Fruit fly (Drosophila melanogaster) whole organism, wandering third instar larva: ENCODE data around the gene CG43117.

Source experiments
- CG9705 ChIP-seq: fragments of 200-800 bp; sonication (Bioruptor generic); optimal IDR thresholded peaks from 2 replicates; lab custom pipeline; 2018; ENCODE audit warnings: missing biosample characterization, mild to moderate bottlenecking, missing genetic modification characterization
- Mio ChIP-seq: sonication (Bioruptor generic); optimal IDR thresholded peaks from 2 replicates; lab custom pipeline; 2016; ENCODE audit warnings: missing biosample characterization, missing genetic modification characterization
- Rel ChIP-seq, 2 experiments: fragments of 200-800 bp; sonication (Bioruptor generic) in 1 of 2; optimal IDR thresholded peaks; 2 replicates in 1 of 2; 3 replicates in 1 of 2; lab custom pipeline; 2016 to 2019; ENCODE audit warnings: mild to moderate bottlenecking in 2 of 2, missing biosample characterization in 2 of 2, missing genetic modification characterization in 2 of 2, moderate library complexity in 1 of 2
- Sp1 ChIP-seq: fragments of 200-800 bp; sonication (Bioruptor generic); optimal IDR thresholded peaks from 3 replicates; lab custom pipeline; 2019; ENCODE audit warnings: missing biosample characterization, mild to moderate bottlenecking, missing genetic modification characterization, moderate library complexity
- jim ChIP-seq: fragments of 175-275, 200-325 bp; sonication (Bioruptor generic); optimal IDR thresholded peaks from 2 replicates; lab custom pipeline; 2016; ENCODE audit warnings: missing biosample characterization, mild to moderate bottlenecking, missing genetic modification characterization
- lola ChIP-seq: fragments of >200 bp; optimal IDR thresholded peaks from 2 replicates; lab custom pipeline; 2017; ENCODE audit warnings: missing biosample characterization, missing genetic modification characterization
- pan ChIP-seq: fragments of >200 bp; optimal IDR thresholded peaks from 2 replicates; lab custom pipeline; 2017

DNA sequence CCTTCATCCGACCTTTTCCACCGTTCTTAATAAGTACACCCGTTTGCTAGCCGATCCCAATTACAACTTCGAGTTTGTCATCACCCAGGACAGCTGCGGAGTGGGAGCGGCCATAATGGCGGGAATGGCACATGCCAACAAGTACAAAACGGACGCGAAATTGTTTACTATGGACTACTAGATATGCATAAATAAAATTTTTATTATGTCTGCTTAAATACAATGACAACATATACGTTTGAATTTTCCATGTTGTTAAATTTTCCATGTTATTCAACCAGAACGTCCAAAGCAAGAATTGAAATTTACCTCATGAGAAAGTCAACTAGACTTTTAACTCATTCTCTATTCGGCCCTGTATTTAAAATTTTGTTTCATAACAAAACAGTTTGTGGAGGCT lies 4.2 kb upstream of the CG43117 start, which contains the start of gene Hex-t2:
- TF ChIP-seq Mio (GFP tag; lab: Kevin White, UChicago) (no peak), Sp1 (no peak), Rel (GFP tag; optimal IDR thresholded peaks at IDR 0.05; lab: Kevin White, UChicago) (no peak), Rel (tag; optimal IDR thresholded peaks at IDR 0.05; lab: Kevin White, UChicago) (no peak), lola (GFP tag; lab: Kevin White, UChicago) (no peak), CG9705 (GFP tag; lab: Kevin White, UChicago) (no peak), pan (lab: Kevin White, UChicago) (no peak), jim (GFP tag; lab: Kevin White, UChicago) (no peak)
